Worm (Caenorhabditis elegans) whole organism, dauer: ENCODE results near the gene H43E16.1.

Experiments used
- unc-62 ChIP-seq: sonication (generic microtip); optimal IDR thresholded peaks from 2 replicates; lab custom pipeline; 2017; ENCODE audit warnings: missing biosample characterization, missing genetic modification reagents, missing genetic modification characterization

The H43E16.1 gene

DNA sequence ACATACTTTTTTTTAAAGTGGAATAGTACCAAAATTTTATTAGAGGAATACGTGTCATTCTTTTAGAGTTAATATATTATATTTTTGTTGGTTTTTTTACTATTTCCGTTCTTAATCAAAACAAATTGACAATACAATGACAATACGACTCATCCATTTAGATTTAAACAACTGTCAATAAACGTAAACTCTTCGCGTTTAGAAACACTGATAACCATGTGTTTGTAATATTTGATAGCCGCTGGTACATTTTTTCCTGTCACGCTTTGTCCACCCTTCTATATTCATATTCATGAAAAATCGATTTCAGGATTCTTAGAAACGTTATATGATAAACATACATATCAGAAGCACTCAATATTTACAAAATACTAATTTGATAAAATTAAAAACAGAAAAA, 10.3 kb upstream of the H43E16.1 start:
- TF ChIP-seq unc-62 (GFP tag; lab: Kevin White, UChicago) = no peak

DNA sequence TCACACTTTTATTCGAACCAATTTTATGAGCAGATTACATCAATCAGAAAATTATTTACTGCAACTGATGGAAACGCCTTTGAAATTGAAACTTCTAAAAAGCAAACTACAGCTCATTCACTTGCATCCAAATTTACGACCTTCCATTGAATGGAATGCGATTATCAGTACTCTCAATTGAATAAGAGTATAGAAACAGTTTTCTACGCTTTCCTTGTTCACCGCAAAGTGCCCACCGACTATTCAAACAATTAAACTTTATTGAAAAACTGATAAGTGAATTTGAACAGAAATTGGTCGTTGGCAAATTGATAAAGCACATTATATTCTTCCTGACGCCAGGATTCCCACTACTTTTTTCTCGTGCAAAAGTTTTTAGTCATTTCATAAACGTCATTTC, 8.2 kb upstream of the H43E16.1 start:
- TF ChIP-seq unc-62 (GFP tag; lab: Kevin White, UChicago) = no peak

DNA sequence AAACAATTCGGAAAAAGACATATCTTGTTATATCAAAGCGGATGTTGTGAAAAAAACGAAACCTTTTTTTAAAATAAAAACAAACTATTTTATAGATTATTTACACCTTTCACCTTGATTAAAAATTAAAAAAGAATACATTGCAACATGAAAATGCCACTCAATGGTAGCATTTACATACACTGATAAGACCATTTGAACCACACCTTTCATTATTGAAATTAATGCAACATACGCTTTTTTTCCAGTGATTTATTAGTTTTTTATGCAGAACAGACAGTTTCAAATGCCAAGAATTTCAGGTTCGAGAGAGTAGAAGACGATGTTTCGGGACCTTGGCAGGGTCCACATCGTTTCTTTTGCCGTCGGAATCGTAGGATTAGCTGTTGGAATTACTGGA, 7.5 kb upstream of the H43E16.1 start, which contains the start of gene T19D12.1:
Gene T19D12.1 (plus strand): TSS at position 301 of the 400 bp plus-strand sequence.
- no peak for TF ChIP-seq unc-62 (GFP tag; lab: Kevin White, UChicago)

DNA sequence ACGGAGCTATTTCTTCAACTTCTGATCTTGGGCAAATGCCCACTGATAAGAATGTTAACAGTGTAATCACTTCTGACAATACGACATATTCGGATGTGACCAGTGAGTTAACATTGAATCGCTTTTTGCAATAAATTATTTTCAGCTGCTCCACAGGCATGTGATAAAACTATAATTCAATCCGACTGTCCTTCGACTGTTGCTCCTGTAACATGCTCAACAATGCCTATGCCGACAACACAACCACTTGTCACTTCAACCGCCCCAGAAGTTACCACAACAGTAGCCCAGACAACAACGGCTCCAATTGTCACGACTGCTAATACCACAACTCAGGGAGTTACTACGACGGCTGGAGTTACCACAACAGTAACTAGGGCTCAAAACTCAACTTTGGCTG, 6.5 kb upstream of the H43E16.1 start:
- TF ChIP-seq unc-62 (GFP tag; lab: Kevin White, UChicago) = no peak

DNA sequence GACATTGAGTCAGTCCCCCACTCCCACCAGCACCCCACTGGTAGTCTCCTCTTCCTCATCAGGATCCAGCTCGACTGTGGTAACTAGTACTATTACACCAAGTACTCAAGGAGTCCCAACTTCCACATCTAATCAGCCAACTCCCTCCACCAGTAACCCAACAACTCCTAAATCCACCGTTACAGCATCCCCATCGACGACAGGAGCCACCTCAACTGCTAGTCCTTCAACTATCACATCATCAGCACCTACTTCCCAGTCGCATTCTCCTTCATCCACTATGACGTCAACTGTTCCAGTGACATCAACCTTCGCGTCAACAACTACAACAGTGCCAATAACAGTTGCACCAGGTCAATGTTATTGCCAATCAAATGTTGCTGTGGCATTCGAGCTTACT, 5.6 kb upstream of the H43E16.1 start:
- TF ChIP-seq unc-62 (GFP tag; lab: Kevin White, UChicago) = no peak

DNA sequence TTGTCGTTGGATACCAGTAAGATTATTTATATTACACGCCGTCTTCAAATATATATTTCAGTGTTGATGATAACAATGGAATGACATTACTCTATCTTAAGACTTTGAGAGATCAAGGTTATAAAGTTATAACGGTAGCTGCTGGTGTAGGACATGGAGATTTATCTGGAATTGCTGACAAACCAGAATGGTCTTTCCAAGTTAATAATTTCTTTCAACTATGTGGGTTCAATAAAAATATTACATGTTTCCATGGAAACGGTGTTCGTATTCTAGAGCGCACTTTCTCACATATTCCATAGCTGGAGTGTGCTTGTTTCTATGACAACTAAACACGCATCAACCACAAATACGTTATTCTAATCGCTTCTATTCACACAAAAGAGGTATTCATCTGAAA, 5.7 kb downstream of the H43E16.1 start, which contains the start of gene ift-74:
Gene ift-74 (plus strand): TSS at position 301 of the 400 bp plus-strand sequence.
- TF ChIP-seq unc-62 (GFP tag; lab: Kevin White, UChicago) = no peak

DNA sequence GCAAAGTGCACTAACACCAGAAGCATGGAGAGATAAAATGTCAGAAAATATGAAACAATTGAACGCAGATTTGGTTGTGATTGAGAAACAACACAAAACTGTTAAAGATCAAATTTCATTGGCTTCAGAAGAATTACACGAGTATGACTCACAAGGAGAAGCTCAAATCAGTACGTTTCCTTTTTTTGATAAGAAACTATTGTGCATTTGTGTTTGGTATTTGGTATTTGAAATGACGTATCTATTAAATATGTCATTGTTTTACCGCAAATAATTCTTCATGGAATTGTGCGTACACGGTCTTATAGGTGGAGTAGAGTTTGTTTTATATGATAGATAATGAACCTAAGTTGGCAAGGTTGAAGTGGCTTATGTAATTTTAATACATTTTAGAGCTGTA, 7.4 kb downstream of the H43E16.1 start:
- no peak for TF ChIP-seq unc-62 (GFP tag; lab: Kevin White, UChicago)

DNA sequence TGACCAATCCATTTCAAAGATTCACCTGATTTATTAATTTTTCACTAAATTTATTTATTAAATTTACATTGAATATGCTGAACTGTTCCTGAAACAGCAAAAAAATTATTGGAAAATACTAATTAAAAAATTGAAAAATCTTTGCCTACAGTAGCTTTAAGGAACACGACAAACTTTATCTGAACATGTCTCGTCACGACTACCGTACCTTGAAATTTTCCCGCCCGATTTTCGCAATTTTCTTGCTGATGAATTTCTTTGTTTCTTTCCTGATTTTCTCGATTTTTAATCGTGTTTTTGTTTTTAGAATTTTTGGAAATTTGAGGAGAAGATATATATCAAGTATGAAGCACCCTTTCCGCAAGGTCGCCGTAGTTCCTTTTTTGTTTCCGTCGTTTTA, 8.8 kb downstream of the H43E16.1 start:
- no peak for TF ChIP-seq unc-62 (GFP tag; lab: Kevin White, UChicago)

DNA sequence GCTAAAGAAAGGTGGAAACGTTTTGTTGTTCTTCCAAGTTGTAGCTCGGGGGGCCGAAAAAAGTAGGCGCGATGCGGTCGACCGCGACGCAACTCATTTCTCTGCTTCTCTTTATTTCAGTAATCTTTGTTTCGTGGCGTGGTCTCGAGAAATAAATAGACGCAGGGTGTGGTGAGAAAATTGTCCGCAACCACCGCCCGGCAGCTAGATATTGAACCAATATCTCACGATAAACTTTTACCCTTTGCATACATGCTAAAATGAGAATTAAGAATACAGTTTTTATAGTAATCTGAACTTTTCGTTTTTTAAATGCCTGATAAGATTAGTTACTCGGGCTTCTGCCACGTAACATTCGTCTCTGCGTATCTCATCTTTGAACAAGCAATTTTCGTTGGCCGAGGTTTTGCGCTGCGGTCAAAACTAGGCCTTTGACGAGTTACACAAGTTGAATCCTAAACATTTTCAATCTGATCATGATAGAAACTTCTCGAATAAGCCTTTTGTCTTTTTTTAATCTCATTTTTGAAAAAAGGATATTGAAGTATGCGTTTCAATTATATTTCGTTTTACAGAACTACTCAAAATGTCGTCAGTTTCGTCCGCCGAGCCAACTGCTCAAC, 9.7 kb downstream of the H43E16.1 start, which contains the start of gene gyf-1:
Gene gyf-1 (plus strand): TSS at position 573 of the 623 bp plus-strand sequence.
- TF ChIP-seq unc-62 (GFP tag; lab: Kevin White, UChicago) = no peak

DNA sequence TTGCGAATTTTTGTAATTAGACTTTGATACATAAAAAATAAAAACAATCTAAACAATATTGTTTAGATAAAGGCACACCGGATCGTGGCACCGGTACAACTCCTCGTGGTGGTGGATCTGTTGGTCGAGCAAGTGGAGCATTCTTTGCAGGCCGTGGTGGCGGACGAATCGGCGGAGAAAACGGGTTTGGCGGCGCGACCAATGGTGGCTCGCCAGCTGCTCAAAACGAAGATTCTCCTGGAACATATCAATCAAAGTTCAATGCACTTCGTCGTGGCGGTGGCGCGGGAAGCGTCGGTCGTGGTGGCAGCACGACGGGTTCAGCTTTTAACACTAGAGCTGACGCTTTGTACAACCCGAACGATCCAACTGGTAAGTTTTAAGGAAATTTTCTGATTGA, 11.9 kb downstream of the H43E16.1 start:
- TF ChIP-seq unc-62 (GFP tag; lab: Kevin White, UChicago) = no peak

DNA sequence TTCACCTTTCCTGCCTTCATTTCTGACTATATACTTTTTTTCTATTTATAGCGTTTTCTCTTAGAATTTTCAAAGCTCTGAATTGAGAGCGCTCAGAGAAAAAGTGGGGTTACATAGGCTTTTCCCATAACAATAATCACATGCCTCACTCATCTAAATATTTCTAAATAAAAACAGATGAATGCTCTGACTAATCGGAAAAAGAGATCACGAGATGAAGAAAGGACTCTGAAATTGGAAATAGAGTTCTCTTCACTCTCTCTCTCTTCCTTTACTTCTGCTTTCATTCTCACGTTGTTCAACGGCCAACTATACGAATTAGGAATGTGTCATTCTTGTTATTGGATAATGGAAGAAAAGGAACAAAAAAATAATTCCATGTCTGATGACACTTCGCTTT, 15.0 kb downstream of the H43E16.1 start:
- TF ChIP-seq unc-62 (GFP tag; lab: Kevin White, UChicago) = no peak

DNA sequence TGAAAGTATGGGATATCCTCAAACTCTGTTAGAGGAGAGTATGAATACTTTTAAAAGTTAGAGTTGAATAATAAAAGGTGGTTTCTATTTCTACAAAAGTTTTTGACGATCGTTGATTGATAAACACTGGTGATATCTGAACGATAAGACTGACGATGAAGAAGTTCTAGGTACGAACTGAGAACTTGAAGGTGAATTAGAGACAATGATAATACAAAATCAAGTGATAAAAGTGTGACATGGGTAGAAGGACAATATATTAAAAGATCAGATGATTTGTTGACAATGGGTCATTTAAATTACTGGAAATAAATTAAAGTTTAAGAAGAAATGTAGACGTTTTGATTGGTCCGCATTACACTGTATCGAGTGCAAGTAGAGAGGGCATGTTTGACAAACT, 21.3 kb downstream of the H43E16.1 start, which contains the start of gene C18H9.5:
Gene C18H9.5 (minus strand): TSS at position 179 of the 400 bp plus-strand sequence.
- no peak for TF ChIP-seq unc-62 (GFP tag; lab: Kevin White, UChicago)

DNA sequence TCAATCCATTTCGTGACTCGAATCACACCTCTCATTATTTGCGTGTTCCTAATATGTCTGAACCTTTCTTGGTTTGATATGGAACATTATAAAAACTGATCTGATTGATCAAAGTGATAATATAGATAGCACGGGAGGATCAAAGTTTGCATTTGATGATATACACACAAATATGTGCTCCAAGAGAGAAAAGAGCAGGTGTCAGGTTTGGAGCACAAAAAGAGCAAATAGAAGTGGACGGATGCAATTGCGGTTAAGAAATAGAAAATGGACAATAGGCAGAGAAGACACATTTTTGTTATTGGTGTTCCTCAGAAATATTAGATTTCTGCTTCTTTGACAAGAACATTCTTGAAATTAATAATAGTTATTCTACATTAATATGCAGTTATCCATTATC, 24.7 kb downstream of the H43E16.1 start, which contains the start of gene C18H9.1:
Gene C18H9.1 (plus strand): TSS at position 301 of the 400 bp plus-strand sequence.
- no peak for TF ChIP-seq unc-62 (GFP tag; lab: Kevin White, UChicago)

DNA sequence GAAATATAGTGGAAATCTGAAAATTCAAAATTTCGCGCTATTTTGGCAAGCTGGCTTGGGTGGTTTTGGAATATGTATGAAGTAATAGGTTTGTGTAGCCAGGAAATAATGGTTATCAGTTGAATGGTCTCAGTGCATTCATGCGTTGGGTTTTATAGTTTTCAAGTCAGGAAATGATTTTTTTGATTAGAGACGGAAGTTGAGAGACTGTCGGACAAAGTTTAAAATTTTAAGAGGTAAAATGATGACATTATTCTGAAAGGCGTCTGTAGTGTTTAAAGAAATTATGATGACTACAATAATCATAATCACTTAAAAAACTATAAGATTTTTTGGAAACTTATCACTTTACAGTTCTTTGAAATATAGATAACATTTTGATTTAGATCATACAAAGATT, 27.4 kb downstream of the H43E16.1 start, which contains the start of gene C18H9.6:
Gene C18H9.6 (minus strand): TSS at position 129 of the 400 bp plus-strand sequence.
- TF ChIP-seq unc-62 (GFP tag; lab: Kevin White, UChicago) = no peak

DNA sequence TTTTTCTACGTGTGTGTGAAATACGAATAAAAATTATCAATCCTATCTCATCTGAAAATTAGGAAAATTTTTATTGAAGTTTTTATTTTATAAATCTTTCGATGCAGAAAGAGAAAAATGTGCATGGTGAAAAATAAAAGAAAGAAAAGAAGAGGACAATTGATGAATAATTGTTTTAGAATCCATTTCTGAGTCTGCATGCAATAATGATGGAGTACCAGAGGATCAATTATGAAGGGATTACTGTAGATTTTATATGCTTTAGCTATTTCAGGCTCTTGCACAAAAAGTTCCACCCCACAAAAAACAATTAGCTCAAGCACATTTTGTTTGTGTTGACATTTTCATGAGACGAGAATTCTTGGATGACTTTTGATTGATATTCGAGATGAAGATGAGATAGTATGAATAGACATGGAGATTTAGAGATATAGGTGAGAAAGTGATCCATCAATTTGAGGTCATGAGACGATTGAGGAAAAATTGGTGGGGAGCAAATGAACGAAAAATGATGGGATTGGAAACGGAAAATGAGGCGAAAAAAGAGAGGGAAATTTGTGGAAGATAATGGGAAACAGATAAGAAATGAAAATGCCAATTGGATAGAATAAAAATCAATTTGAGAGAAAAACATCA, 31.6 kb downstream of the H43E16.1 start, which contains the start of gene rpy-1:
Gene rpy-1 (minus strand): TSS at position 51 of the 636 bp plus-strand sequence.
- no peak for TF ChIP-seq unc-62 (GFP tag; lab: Kevin White, UChicago)

DNA sequence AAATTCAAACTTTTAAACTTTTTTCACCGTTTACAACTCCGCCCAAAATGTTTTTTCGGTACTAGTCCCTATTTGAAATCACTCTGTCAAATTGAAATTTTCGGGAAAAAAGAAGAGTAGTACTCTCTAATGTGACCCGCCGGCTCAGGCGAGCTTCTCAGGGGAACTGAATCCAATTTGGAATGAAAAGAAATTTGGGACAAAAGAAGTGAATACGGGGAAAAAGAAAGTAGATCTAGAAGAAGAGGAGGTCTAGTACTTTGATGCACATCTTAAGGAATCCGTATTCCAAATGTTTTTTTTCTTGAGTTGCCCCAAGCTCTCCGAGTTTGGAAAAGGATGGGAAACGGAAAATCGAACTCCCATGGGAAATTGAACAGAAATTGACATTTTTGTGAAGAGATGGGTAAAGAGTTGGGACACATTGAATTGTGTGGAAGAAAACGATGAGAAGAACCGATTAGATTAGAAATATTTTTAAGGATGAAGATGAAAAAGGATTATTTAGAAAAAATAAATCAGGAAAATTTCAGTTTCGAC, 32.6 kb downstream of the H43E16.1 start:
- TF ChIP-seq unc-62 (GFP tag; lab: Kevin White, UChicago) = no peak
